Worm (Caenorhabditis elegans): ENCODE results near the gene sre-46.

DNA sequence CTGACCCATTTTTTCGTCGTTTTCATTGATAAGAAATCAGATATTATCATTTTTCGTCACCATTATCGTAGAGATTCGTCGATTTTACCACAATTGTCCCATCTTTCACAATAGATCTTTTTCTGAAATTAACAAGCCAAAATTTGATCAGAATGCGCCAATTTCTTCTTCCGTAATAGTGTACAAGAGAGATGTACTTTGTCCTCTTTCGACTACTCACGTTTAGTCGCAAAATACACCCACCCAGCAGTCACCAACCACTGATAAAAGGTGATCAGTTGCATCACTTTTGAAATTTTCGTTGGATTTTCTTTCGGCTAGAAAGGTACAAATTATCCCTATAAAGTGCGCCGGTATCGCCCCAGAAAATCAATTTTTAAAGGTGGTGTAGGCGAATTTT, 11.5 kb upstream of the sre-46 start:
- no peak for TF ChIP-seq him-1 (tag; optimal IDR thresholded peaks at IDR 0.05)
- no peak for TF ChIP-seq dao-5 (tag; optimal IDR thresholded peaks at IDR 0.05)

Measured in whole organism, L4/young adult.